Fruit fly (Drosophila melanogaster) whole organism, wandering third instar larva: Measurements from ENCODE around the gene Or71a.

ENCODE experiments used
- Abd-B ChIP-seq: fragments of >200 bp; optimal IDR thresholded peaks from 2 replicates; lab custom pipeline; 2017; ENCODE audit warnings: missing biosample characterization, missing genetic modification characterization
- Dfd ChIP-seq: fragments of >200 bp; optimal IDR thresholded peaks from 2 replicates; lab custom pipeline; 2017; ENCODE audit warnings: missing biosample characterization, missing genetic modification characterization
- Hr78 ChIP-seq: fragments of >200 bp; optimal IDR thresholded peaks from 2 replicates; lab custom pipeline; 2017; ENCODE audit warnings: missing biosample characterization, missing genetic modification characterization
- Hr83 ChIP-seq: fragments of 200-300 bp; sonication (Bioruptor generic); optimal IDR thresholded peaks from 2 replicates; lab custom pipeline; 2016; ENCODE audit warnings: missing biosample characterization, mild to moderate bottlenecking, missing genetic modification characterization, moderate library complexity; ENCODE audit not compliant: poor library complexity, severe bottlenecking
- Myc ChIP-seq: fragments of >200 bp; optimal IDR thresholded peaks from 2 replicates; lab custom pipeline; 2017
- Rel ChIP-seq, 2 experiments: fragments of 200-800 bp; sonication (Bioruptor generic) in 1 of 2; optimal IDR thresholded peaks; 2 replicates in 1 of 2; 3 replicates in 1 of 2; lab custom pipeline; 2016 to 2019; ENCODE audit warnings: mild to moderate bottlenecking in 2 of 2, missing biosample characterization in 2 of 2, missing genetic modification characterization in 2 of 2, moderate library complexity in 1 of 2
- jim ChIP-seq: fragments of 175-275, 200-325 bp; sonication (Bioruptor generic); optimal IDR thresholded peaks from 2 replicates; lab custom pipeline; 2016; ENCODE audit warnings: missing biosample characterization, mild to moderate bottlenecking, missing genetic modification characterization
- psq ChIP-seq: fragments of 200-800 bp; sonication (Bioruptor generic); optimal IDR thresholded peaks from 3 replicates; lab custom pipeline; 2017; ENCODE audit warnings: missing biosample characterization, mild to moderate bottlenecking, missing genetic modification characterization, moderate library complexity
- usp ChIP-seq: fragments of >200 bp; optimal IDR thresholded peaks from 2 replicates; lab custom pipeline; 2017; ENCODE audit warnings: missing biosample characterization, missing genetic modification characterization

DNA sequence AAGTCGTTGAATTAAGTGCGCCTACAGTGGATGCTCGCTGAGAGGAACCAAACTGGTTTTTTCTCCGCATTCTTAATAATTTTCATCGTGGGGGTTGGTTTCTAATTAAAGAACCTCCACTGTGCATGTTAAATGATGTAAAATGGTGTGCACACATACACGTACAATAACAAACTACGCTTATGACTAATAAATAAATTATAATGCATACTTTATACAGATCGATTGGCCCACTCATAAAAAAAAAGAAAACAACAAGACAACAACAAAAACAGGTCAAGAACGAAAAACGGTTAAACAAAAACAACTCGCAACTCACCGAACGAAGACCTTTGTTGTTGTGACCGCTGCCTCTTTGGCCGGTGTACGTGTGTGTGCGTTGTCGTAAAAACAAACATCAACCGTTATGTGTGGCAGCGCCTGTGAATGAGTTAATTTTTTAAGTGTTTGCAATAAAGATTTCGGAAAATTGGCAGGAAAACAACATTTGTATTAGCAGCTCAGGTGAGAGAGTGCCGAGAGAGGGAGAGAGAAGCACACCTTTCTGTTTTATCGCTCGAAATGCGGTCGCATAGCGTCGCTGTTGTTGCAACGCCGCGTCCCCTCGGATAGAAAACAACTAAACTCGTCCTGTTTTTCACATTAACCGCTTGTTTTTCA, 15.8 kb upstream of the Or71a start:
- no peak for TF ChIP-seq usp (GFP tag; lab: Kevin White, UChicago)
- TF ChIP-seq jim (GFP tag; lab: Kevin White, UChicago), result no peak
- no peak for TF ChIP-seq Hr78 (GFP tag; lab: Kevin White, UChicago)
- TF ChIP-seq Rel (GFP tag; optimal IDR thresholded peaks at IDR 0.05; lab: Kevin White, UChicago), result no peak
- TF ChIP-seq Rel (tag; optimal IDR thresholded peaks at IDR 0.05; lab: Kevin White, UChicago), result no peak
- TF ChIP-seq Myc (lab: Kevin White, UChicago), result no peak
- no peak for TF ChIP-seq Abd-B (GFP tag; lab: Kevin White, UChicago)
- no peak for TF ChIP-seq Dfd (GFP tag; lab: Kevin White, UChicago)
- TF ChIP-seq Hr83 (GFP tag; lab: Kevin White, UChicago), result peak; percentile 6
- peak; percentile 0 for TF ChIP-seq psq (GFP tag; lab: Kevin White, UChicago)
